Worm (Caenorhabditis elegans) whole organism, L3 larva: ENCODE data around the gene srxa-16.

Source experiments
- ama-1 ChIP-seq: fragments of 150-350 bp; optimal IDR thresholded peaks from 2 replicates; lab custom pipeline; 2018
- ceh-16 ChIP-seq: sonication (generic microtip); optimal IDR thresholded peaks from 2 replicates; lab custom pipeline; 2017; ENCODE audit warnings: missing biosample characterization, missing genetic modification characterization
- egl-5 ChIP-seq: fragments of 150-350 bp; optimal IDR thresholded peaks from 2 replicates; lab custom pipeline; 2017; ENCODE audit warnings: missing biosample characterization, missing genetic modification reagents, missing genetic modification characterization, inconsistent platforms
- eor-1 ChIP-seq, 2 experiments: fragments of 150-350 bp; optimal IDR thresholded peaks; 2 replicates each; lab custom pipeline; 2014 to 2018; ENCODE audit warnings: missing biosample characterization in 2 of 2, missing genetic modification characterization in 2 of 2
- lin-15B ChIP-seq: fragments of 150-350 bp; optimal IDR thresholded peaks from 2 replicates; lab custom pipeline; 2014; ENCODE audit warnings: missing biosample characterization, missing genetic modification characterization
- nfya-1 ChIP-seq: sonication (generic microtip); optimal IDR thresholded peaks from 2 replicates; lab custom pipeline; 2017; ENCODE audit warnings: missing genetic modification characterization, mild to moderate bottlenecking, missing compliant biosample characterization, antibody characterized with exemption, moderate library complexity; ENCODE audit not compliant: insufficient read depth
- nhr-23 ChIP-seq: fragments of 150-350 bp; optimal IDR thresholded peaks from 2 replicates; lab custom pipeline; 2014; ENCODE audit warnings: missing biosample characterization, missing genetic modification reagents, missing genetic modification characterization
- nhr-237 ChIP-seq: fragments of 150-350 bp; optimal IDR thresholded peaks from 2 replicates; lab custom pipeline; 2014; ENCODE audit warnings: missing biosample characterization, missing genetic modification characterization
- nhr-76 ChIP-seq: fragments of 150-350 bp; sonication (generic microtip); optimal IDR thresholded peaks from 5 replicates; lab custom pipeline; 2014; ENCODE audit warnings: missing biosample characterization, missing genetic modification characterization
- nhr-77 ChIP-seq: fragments of 150-350 bp; optimal IDR thresholded peaks from 2 replicates; lab custom pipeline; 2014; ENCODE audit warnings: missing biosample characterization, missing genetic modification characterization
- pha-4 ChIP-seq: fragments of 150-350 bp; optimal IDR thresholded peaks from 2 replicates; lab custom pipeline; 2014; ENCODE audit warnings: missing biosample characterization, missing genetic modification reagents, missing genetic modification characterization

DNA sequence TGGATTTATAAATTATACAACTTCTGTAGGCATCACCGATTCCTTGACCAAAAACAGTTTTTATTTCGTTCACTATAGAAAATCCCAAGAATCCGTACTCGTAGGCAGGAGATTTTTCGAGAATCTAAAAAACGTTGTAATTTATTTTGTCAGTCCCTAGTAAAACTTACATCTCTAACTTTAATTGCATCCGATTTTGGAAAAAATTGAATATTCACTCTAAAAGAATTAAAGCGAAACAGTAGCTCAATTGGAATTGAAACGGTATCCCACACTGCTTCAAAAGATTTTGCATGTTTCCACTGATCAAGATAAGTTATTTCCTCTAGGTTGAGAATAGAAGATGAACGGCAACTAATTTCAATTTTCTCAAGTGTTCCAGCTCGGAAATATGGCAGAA, 17.1 kb upstream of the srxa-16 start, which contains the start of gene fbxa-142:
- TF ChIP-seq pha-4 (no peak), ama-1 (no peak), lin-15B (tag; lab: Kevin White, UChicago) (no peak), egl-5 (tag; lab: Kevin White, UChicago) (no peak), nhr-76 (tag; lab: Kevin White, UChicago) (no peak), nhr-23 (no peak), nfya-1 (tag; lab: Kevin White, UChicago) (no peak), ceh-16 (tag; lab: Kevin White, UChicago) (no peak), nhr-237 (tag; lab: Kevin White, UChicago) (no peak), nhr-77 (tag; lab: Kevin White, UChicago) (no peak), eor-1 (tag; optimal IDR thresholded peaks at IDR 0.05; lab: Kevin White, UChicago) (no peak)
